Fruit fly (Drosophila melanogaster) whole organism, prepupa: Measurements from ENCODE around the gene CG32829.

Experiments used
- Blimp-1 ChIP-seq: fragments of 200-800 bp; sonication (Bioruptor generic); optimal IDR thresholded peaks from 3 replicates; lab custom pipeline; 2017; ENCODE audit warnings: missing biosample characterization, missing genetic modification characterization, mild to moderate bottlenecking, moderate library complexity, missing genetic modification reagents
- CG10669 ChIP-seq: fragments of 200-800 bp; sonication (Bioruptor generic); optimal IDR thresholded peaks from 3 replicates; lab custom pipeline; 2018; ENCODE audit warnings: missing biosample characterization, mild to moderate bottlenecking, missing genetic modification characterization, moderate library complexity
- CG11294 ChIP-seq: fragments of 200-800 bp; sonication (Bioruptor generic); IDR thresholded peaks from 2 replicates; pipeline ENCODE4 v1.3.6; 2022; ENCODE audit warnings: missing biosample characterization, missing genetic modification characterization
- CG11902 ChIP-seq: fragments of 200-800 bp; sonication (Bioruptor generic); optimal IDR thresholded peaks from 3 replicates; lab custom pipeline; 2016; ENCODE audit warnings: missing biosample characterization, missing genetic modification characterization
- CG15336 ChIP-seq: fragments of 200-800 bp; sonication (Bioruptor generic); IDR thresholded peaks from 2 replicates; pipeline ENCODE4 v1.3.6; 2022; ENCODE audit warnings: missing biosample characterization, missing genetic modification characterization
- CG16779 ChIP-seq: fragments of 200-800 bp; sonication (Bioruptor generic); optimal IDR thresholded peaks from 3 replicates; lab custom pipeline; 2017; ENCODE audit warnings: missing biosample characterization, mild to moderate bottlenecking, missing genetic modification characterization
- CG31627 ChIP-seq: fragments of 200-800 bp; sonication (Bioruptor generic); optimal IDR thresholded peaks from 3 replicates; lab custom pipeline; 2016; ENCODE audit warnings: missing biosample characterization, missing genetic modification characterization
- CG32006 ChIP-seq: fragments of 200-800 bp; sonication (Bioruptor generic); optimal IDR thresholded peaks from 3 replicates; lab custom pipeline; 2017; ENCODE audit warnings: missing biosample characterization, mild to moderate bottlenecking, missing genetic modification characterization
- CG3919 ChIP-seq: fragments of 200-800 bp; sonication (Bioruptor generic); optimal IDR thresholded peaks from 3 replicates; lab custom pipeline; 2016; ENCODE audit warnings: missing biosample characterization, missing genetic modification characterization
- CG4318 ChIP-seq: fragments of 200-800 bp; sonication (Bioruptor generic); optimal IDR thresholded peaks from 3 replicates; lab custom pipeline; 2017; ENCODE audit warnings: missing biosample characterization, mild to moderate bottlenecking, missing genetic modification characterization
- CG6276 ChIP-seq: fragments of 200-800 bp; sonication (Bioruptor generic); optimal IDR thresholded peaks from 2 replicates; lab custom pipeline; 2017; ENCODE audit warnings: missing biosample characterization, mild to moderate bottlenecking, missing genetic modification characterization
- CG6792 ChIP-seq: fragments of 200-800 bp; sonication (Bioruptor generic); optimal IDR thresholded peaks from 3 replicates; lab custom pipeline; 2016; ENCODE audit warnings: missing biosample characterization, missing genetic modification characterization
- CG6808 ChIP-seq: fragments of 200-800 bp; sonication (Bioruptor generic); optimal IDR thresholded peaks from 3 replicates; lab custom pipeline; 2017; ENCODE audit warnings: missing biosample characterization, missing genetic modification characterization, mild to moderate bottlenecking, moderate library complexity, missing genetic modification reagents
- CG6854 ChIP-seq: fragments of 200-800 bp; sonication (Bioruptor generic); optimal IDR thresholded peaks from 2 replicates; lab custom pipeline; 2017; ENCODE audit warnings: missing biosample characterization, mild to moderate bottlenecking, missing genetic modification characterization
- CG7368 ChIP-seq: fragments of 200-800 bp; sonication (Bioruptor generic); optimal IDR thresholded peaks from 3 replicates; lab custom pipeline; 2016; ENCODE audit warnings: missing biosample characterization, missing genetic modification characterization
- CG8119 ChIP-seq: fragments of 200-800 bp; sonication (Bioruptor generic); IDR thresholded peaks from 3 replicates; pipeline ENCODE4 v1.3.6; 2022; ENCODE audit warnings: missing biosample characterization, missing genetic modification characterization
- CG8319 ChIP-seq: fragments of 200-800 bp; sonication (Bioruptor generic); optimal IDR thresholded peaks from 3 replicates; lab custom pipeline; 2016; ENCODE audit warnings: missing biosample characterization, missing genetic modification characterization
- CG8632 ChIP-seq: fragments of 200-800 bp; sonication (Bioruptor generic); optimal IDR thresholded peaks from 3 replicates; lab custom pipeline; 2016; ENCODE audit warnings: missing biosample characterization, missing genetic modification characterization
- CG9139 ChIP-seq: fragments of 200-800 bp; sonication (Bioruptor generic); optimal IDR thresholded peaks from 3 replicates; lab custom pipeline; 2017; ENCODE audit warnings: missing biosample characterization, mild to moderate bottlenecking, missing genetic modification characterization
- Eip75B ChIP-seq: fragments of 200-800 bp; sonication (Bioruptor generic); optimal IDR thresholded peaks from 3 replicates; lab custom pipeline; 2016; ENCODE audit warnings: missing biosample characterization, missing genetic modification characterization
- Eip78C ChIP-seq: fragments of 200-800 bp; sonication (Bioruptor generic); peaks from one replicate; lab custom pipeline; 2016; ENCODE audit warnings: missing biosample characterization, missing genetic modification characterization
- Eip93F ChIP-seq: fragments of 200-800 bp; sonication (Bioruptor generic); optimal IDR thresholded peaks from 2 replicates; lab custom pipeline; 2016; ENCODE audit warnings: missing biosample characterization, mild to moderate bottlenecking, missing genetic modification characterization
- Ets21C ChIP-seq: fragments of 200-800 bp; sonication (Bioruptor generic); optimal IDR thresholded peaks from 3 replicates; lab custom pipeline; 2016; ENCODE audit warnings: missing biosample characterization, missing genetic modification characterization
- Ets96B ChIP-seq: fragments of 200-800 bp; optimal IDR thresholded peaks from 2 replicates; lab custom pipeline; 2019; ENCODE audit warnings: missing biosample characterization, mild to moderate bottlenecking, missing genetic modification characterization, moderate library complexity
- Gug ChIP-seq: fragments of 200-800 bp; sonication (Bioruptor generic); IDR thresholded peaks from 2 replicates; pipeline ENCODE4 v1.3.6; 2022; ENCODE audit warnings: missing biosample characterization, missing genetic modification characterization
- Hr38 ChIP-seq: sonication (Bioruptor generic); optimal IDR thresholded peaks from 2 replicates; lab custom pipeline; 2016; ENCODE audit warnings: missing biosample characterization, missing genetic modification characterization
- Hr39 ChIP-seq: fragments of 200-800 bp; sonication (Bioruptor generic); optimal IDR thresholded peaks from 2 replicates; lab custom pipeline; 2016; ENCODE audit warnings: missing biosample characterization, missing genetic modification characterization
- OdsH ChIP-seq: fragments of 200-800 bp; sonication (Bioruptor generic); optimal IDR thresholded peaks from 3 replicates; lab custom pipeline; 2016; ENCODE audit warnings: missing biosample characterization, missing genetic modification characterization
- Sox102F ChIP-seq: fragments of 200-800 bp; sonication (Bioruptor generic); optimal IDR thresholded peaks from 2 replicates; lab custom pipeline; 2016; ENCODE audit warnings: missing biosample characterization, mild to moderate bottlenecking, missing genetic modification characterization
- Sox14 ChIP-seq: fragments of 200-800 bp; sonication (Bioruptor generic); optimal IDR thresholded peaks from 3 replicates; lab custom pipeline; 2016; ENCODE audit warnings: missing biosample characterization, missing genetic modification characterization
- Sox15 ChIP-seq: fragments of 200-800 bp; sonication (Bioruptor generic); optimal IDR thresholded peaks from 3 replicates; lab custom pipeline; 2016; ENCODE audit warnings: missing biosample characterization, missing genetic modification characterization
- achi ChIP-seq: fragments of 200-800 bp; sonication (Bioruptor generic); optimal IDR thresholded peaks from 3 replicates; lab custom pipeline; 2016; ENCODE audit warnings: missing biosample characterization, missing genetic modification characterization
- cyc ChIP-seq: fragments of 200-800 bp; sonication (Bioruptor generic); optimal IDR thresholded peaks from 3 replicates; lab custom pipeline; 2016; ENCODE audit warnings: missing biosample characterization, missing genetic modification characterization
- dac ChIP-seq: fragments of 200-800 bp; sonication (Bioruptor generic); optimal IDR thresholded peaks from 2 replicates; lab custom pipeline; 2017; ENCODE audit warnings: missing biosample characterization, mild to moderate bottlenecking, missing genetic modification characterization
- eg ChIP-seq: fragments of 200-800 bp; sonication (Bioruptor generic); IDR thresholded peaks from 3 replicates; pipeline ENCODE4 v1.3.6; 2022; ENCODE audit warnings: missing biosample characterization, missing genetic modification characterization
- esn ChIP-seq: fragments of 200-800 bp; sonication (Bioruptor generic); optimal IDR thresholded peaks from 2 replicates; lab custom pipeline; 2016; ENCODE audit warnings: missing biosample characterization, mild to moderate bottlenecking, missing genetic modification characterization, moderate library complexity
- fd59A ChIP-seq: fragments of 200-800 bp; sonication (Bioruptor generic); optimal IDR thresholded peaks from 2 replicates; lab custom pipeline; 2017; ENCODE audit warnings: missing biosample characterization, mild to moderate bottlenecking, missing genetic modification characterization, missing genetic modification reagents
- fkh ChIP-seq: fragments of 200-800 bp; sonication (Bioruptor generic); optimal IDR thresholded peaks from 3 replicates; lab custom pipeline; 2017; ENCODE audit warnings: missing biosample characterization, mild to moderate bottlenecking, missing genetic modification characterization, moderate library complexity
- lz ChIP-seq: fragments of 200-800 bp; sonication (Bioruptor generic); optimal IDR thresholded peaks from 3 replicates; lab custom pipeline; 2016; ENCODE audit warnings: missing biosample characterization, missing genetic modification characterization
- net ChIP-seq: fragments of 200-800 bp; sonication (Bioruptor generic); optimal IDR thresholded peaks from 3 replicates; lab custom pipeline; 2016; ENCODE audit warnings: missing biosample characterization, missing genetic modification characterization
- spab ChIP-seq: fragments of 200-800 bp; sonication (Bioruptor generic); optimal IDR thresholded peaks from 2 replicates; lab custom pipeline; 2017; ENCODE audit warnings: missing biosample characterization, mild to moderate bottlenecking, missing genetic modification characterization, missing genetic modification reagents
- topi ChIP-seq: fragments of 200-800 bp; sonication (Bioruptor generic); optimal IDR thresholded peaks from 3 replicates; lab custom pipeline; 2016; ENCODE audit warnings: missing biosample characterization, missing genetic modification characterization
- vri ChIP-seq: fragments of 200-800 bp; sonication (Bioruptor generic); optimal IDR thresholded peaks from 3 replicates; lab custom pipeline; 2016; ENCODE audit warnings: missing biosample characterization, mild to moderate bottlenecking, missing genetic modification characterization

The CG32829 gene

DNA sequence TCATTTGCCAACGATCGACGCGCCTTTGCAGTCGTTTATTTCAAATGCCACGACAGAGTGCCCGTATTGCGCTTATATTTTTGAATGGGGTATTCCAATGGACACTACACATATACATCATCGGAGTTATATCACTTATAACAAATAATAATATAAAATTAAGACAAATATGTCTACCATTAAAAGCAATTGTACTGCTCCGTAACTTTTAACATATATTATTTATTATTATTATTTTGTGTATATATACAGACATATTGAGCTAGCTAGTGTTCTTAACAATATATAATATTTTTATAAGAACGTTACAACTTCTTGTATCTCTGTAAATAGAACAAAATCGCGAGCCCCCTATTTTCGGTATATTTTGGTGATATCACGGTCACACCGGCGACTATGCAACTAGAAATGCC, 47.8 kb upstream of the CG32829 start, which contains the start of the genes sip2 and Coprox (continued):
- peak; percentile 15 for TF ChIP-seq lz (GFP tag; lab: Kevin White, UChicago)
- TF ChIP-seq CG9139 = no peak
- peak; percentile 34 for TF ChIP-seq cyc
- peak; percentile 30 for TF ChIP-seq CG6792
- TF ChIP-seq topi = no peak
- no peak for TF ChIP-seq spab (GFP tag; lab: Kevin White, UChicago)
- TF ChIP-seq CG4318 (GFP tag; lab: Kevin White, UChicago) = no peak
- TF ChIP-seq Hr38 = no peak
- no peak for TF ChIP-seq CG11294 (GFP tag; lab: Robert Waterston, UW)
- no peak; the same call in 1 of the 2 replicates for TF ChIP-seq CG15336
- TF ChIP-seq CG8119 = peak; percentile 54; the same call in 1 of the 3 replicates
- peak; percentile 13 for TF ChIP-seq Eip93F
- TF ChIP-seq CG8632 (GFP tag; lab: Kevin White, UChicago) = no peak
- no peak for TF ChIP-seq CG10669 (GFP tag; lab: Kevin White, UChicago)
- peak; percentile 83 for TF ChIP-seq fkh (GFP tag; lab: Kevin White, UChicago)
- TF ChIP-seq CG16779 (tag; lab: Kevin White, UChicago) = no peak
- no peak for TF ChIP-seq CG6276 (GFP tag; lab: Kevin White, UChicago)

DNA sequence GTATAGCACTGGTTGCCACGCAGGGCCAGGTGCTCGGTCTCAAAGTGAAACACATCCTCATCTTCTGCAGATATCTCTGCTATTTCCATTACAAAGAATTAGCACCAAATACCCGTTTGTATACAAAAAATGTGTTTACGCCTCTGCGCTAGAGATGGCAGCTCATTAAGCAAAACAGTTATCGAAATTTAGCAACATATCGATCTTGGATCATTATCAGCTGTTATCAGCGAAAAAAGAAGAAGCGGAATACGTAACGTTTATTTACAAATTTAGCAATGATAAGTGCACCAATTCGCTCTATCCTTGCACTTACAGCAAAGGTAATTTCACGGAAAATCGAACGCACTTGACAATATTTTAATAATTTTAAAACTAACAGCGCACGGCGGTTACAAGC, 43.9 kb upstream of the CG32829 start, which contains the start of the genes Atac1 and Hmgcl:
Atac1 (minus strand) TSS at position 164 of the 400 bp plus-strand sequence.
Hmgcl (plus strand) TSS at position 213 of the 400 bp plus-strand sequence.
- TF ChIP-seq CG7368 (GFP tag; lab: Kevin White, UChicago) (no peak), vri (GFP tag; lab: Kevin White, UChicago) (peak; percentile 93), Sox14 (GFP tag; lab: Kevin White, UChicago) (no peak), CG16779 (tag; lab: Kevin White, UChicago) (no peak), fkh (GFP tag; lab: Kevin White, UChicago) (no peak)

DNA sequence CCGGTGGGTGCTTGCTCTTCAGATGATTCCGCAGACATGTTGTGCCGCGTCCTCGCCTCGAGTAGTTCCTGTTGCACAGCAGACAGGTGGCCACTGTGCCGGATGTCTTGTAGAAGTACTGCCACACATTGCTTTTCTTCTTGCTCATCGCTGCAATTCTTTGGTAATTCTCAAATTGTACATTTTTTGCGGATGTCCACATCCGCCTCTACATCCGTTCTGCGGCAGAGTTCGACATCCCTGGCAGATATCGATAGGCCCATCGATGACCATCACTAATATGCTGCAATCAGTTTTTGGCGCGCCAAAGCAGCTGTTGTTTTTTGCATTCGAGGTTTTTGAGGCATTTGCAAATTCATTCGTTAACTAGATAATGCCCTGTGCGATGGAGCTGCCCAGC, 40.5 kb upstream of the CG32829 start, which contains the start of the genes CG13775 and CG3430:
CG13775 (minus strand) TSS at position 226 of the 400 bp plus-strand sequence.
CG3430 (plus strand) TSS at position 284 of the 400 bp plus-strand sequence.
- TF ChIP-seq esn (GFP tag; lab: Kevin White, UChicago) (peak; percentile 45), vri (GFP tag; lab: Kevin White, UChicago) (peak; percentile 59), topi (no peak), CG32006 (GFP tag; lab: Kevin White, UChicago) (no peak), CG8319 (GFP tag; lab: Kevin White, UChicago) (no peak), Hr39 (no peak), CG31627 (GFP tag; lab: Kevin White, UChicago) (peak; percentile 22), CG6854 (GFP tag; lab: Kevin White, UChicago) (peak; percentile 35)

DNA sequence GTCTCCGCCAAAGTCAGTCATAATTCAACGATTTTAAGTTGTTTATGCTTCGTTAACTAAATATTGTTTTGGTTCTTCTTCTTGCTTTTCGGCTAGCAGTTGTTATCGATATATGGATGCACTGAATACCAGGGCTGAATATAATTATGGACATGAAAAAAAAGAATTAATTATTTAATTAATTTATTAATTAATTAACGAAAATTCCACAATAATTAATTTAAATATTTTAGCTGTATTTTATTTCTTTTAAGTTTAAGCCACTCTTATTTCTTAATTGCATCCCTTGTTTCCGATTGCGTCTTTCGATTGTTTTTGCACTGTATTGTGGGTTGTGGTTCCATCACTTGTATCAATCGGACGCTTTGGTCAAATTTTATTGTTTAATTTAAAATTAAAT, 33.9 kb upstream of the CG32829 start, which contains the start of the genes Gas41 and SA1:
Gas41 (minus strand) TSS at position 112 of the 400 bp plus-strand sequence.
SA1 (plus strand) TSS at position 326 of the 400 bp plus-strand sequence.
- no peak for TF ChIP-seq Sox102F (GFP tag; lab: Kevin White, UChicago)
- TF ChIP-seq fkh (GFP tag; lab: Kevin White, UChicago) = no peak
- TF ChIP-seq vri (GFP tag; lab: Kevin White, UChicago) = no peak
- no peak for TF ChIP-seq CG6808
- peak; percentile 87 for TF ChIP-seq esn (GFP tag; lab: Kevin White, UChicago)
- TF ChIP-seq CG8119 = peak; percentile 81
- no peak for TF ChIP-seq CG3919 (GFP tag; lab: Kevin White, UChicago)
- TF ChIP-seq fd59A (GFP tag; lab: Kevin White, UChicago) = peak; percentile 57
- peak; percentile 78 for TF ChIP-seq lz (GFP tag; lab: Kevin White, UChicago)
- TF ChIP-seq cyc = no peak
- no peak for TF ChIP-seq Blimp-1 (GFP tag; lab: Kevin White, UChicago)
- no peak for TF ChIP-seq Eip75B (GFP tag; lab: Kevin White, UChicago)
- no peak for TF ChIP-seq CG7368 (GFP tag; lab: Kevin White, UChicago)
- TF ChIP-seq Ets96B (tag; lab: Kevin White, UChicago) = no peak
- no peak for TF ChIP-seq CG16779 (tag; lab: Kevin White, UChicago)
- peak; percentile 41 for TF ChIP-seq Sox15 (GFP tag; lab: Kevin White, UChicago)
- TF ChIP-seq topi = no peak
- TF ChIP-seq OdsH = peak; percentile 92
- no peak for TF ChIP-seq achi
- TF ChIP-seq Sox14 (GFP tag; lab: Kevin White, UChicago) = no peak
- peak; percentile 65 for TF ChIP-seq Eip93F
- no peak for TF ChIP-seq Eip78C
- peak; percentile 80 for TF ChIP-seq Gug (GFP tag; lab: Robert Waterston, UW)
- no peak for TF ChIP-seq Ets21C (GFP tag; lab: Kevin White, UChicago)
- TF ChIP-seq CG6276 (GFP tag; lab: Kevin White, UChicago) = no peak
- no peak for TF ChIP-seq net (GFP tag; lab: Kevin White, UChicago)
- no peak for TF ChIP-seq dac (GFP tag; lab: Kevin White, UChicago)
- peak; percentile 80; the same call in 2 of the 3 replicates for TF ChIP-seq eg
- no peak for TF ChIP-seq CG8319 (GFP tag; lab: Kevin White, UChicago)
- TF ChIP-seq CG11902 (GFP tag; lab: Kevin White, UChicago) = no peak
- TF ChIP-seq CG32006 (GFP tag; lab: Kevin White, UChicago) = no peak
- peak; percentile 27 for TF ChIP-seq CG6792
